Worm (Caenorhabditis elegans): ENCODE results near the gene C23H3.9.

ce11 chrII:57370-57769, 21.7 kb downstream of the C23H3.9 start, which contains the start of gene ascc-1:
- no peak for TF ChIP-seq lin-11 (tag; optimal IDR thresholded peaks at IDR 0.05)
- TF ChIP-seq unc-62 (GFP tag; optimal IDR thresholded peaks at IDR 0.05), result no peak
- no peak for TF ChIP-seq nhr-11 (tag; optimal IDR thresholded peaks at IDR 0.05)
- TF ChIP-seq skn-1 (tag; optimal IDR thresholded peaks at IDR 0.05), result no peak
- TF ChIP-seq zag-1 (tag; optimal IDR thresholded peaks at IDR 0.05), result no peak
- no peak for TF ChIP-seq nhr-12 (tag; optimal IDR thresholded peaks at IDR 0.05)
- no peak for TF ChIP-seq mdl-1 (tag; optimal IDR thresholded peaks at IDR 0.05)
- no peak for TF ChIP-seq egl-27 (tag; optimal IDR thresholded peaks at IDR 0.05)
- no peak for TF ChIP-seq nhr-237 (tag; optimal IDR thresholded peaks at IDR 0.05)
- no peak for TF ChIP-seq nhr-25 (tag; optimal IDR thresholded peaks at IDR 0.05)
- no peak for TF ChIP-seq ztf-11 (tag; optimal IDR thresholded peaks at IDR 0.05)
- TF ChIP-seq ceh-82 (tag; optimal IDR thresholded peaks at IDR 0.05), result no peak
- TF ChIP-seq snpc-4 (tag; optimal IDR thresholded peaks at IDR 0.05), result no peak
- TF ChIP-seq blmp-1 (tag; optimal IDR thresholded peaks at IDR 0.05; ENCODE audit: insufficient read depth), result no peak
